Worm (Caenorhabditis elegans) whole organism, L4/young adult: ENCODE data around the gene mltn-1.

ENCODE experiments used
- W03F9.2 ChIP-seq: fragments of 150-350 bp; optimal IDR thresholded peaks from 2 replicates; lab custom pipeline; 2014; ENCODE audit warnings: missing biosample characterization, missing genetic modification characterization
- dao-5 ChIP-seq: sonication (generic microtip); optimal IDR thresholded peaks from 2 replicates; lab custom pipeline; 2016; ENCODE audit warnings: missing genotype, missing genetic modification characterization, moderate library complexity, missing compliant biosample characterization
- him-1 ChIP-seq: sonication (generic microtip); optimal IDR thresholded peaks from 2 replicates; lab custom pipeline; 2016; ENCODE audit warnings: missing genotype, missing genetic modification reagents, missing genetic modification characterization, missing compliant biosample characterization

DNA sequence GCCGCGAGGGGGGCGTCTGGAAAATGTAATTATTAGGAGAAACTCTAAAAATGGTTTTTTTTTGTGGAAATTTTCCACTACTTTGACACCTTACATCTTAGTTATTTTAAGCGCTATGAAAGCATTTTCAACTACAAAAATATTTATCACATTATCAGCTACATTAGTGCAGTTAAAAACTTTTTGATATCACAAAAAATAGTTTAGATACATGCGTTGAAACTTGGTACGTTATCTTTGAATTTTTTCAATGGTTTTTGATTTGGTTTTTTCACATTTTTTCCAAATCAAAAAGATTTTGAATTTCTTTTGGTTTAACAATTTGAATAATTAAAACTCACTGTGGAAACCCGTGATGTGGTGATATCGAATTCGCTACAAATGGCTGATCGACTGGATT is 18.0 kb upstream of the mltn-1 start:
- no peak for TF ChIP-seq W03F9.2 (tag; lab: Kevin White, UChicago)
- no peak for TF ChIP-seq him-1
- TF ChIP-seq dao-5 = no peak
